Worm (Caenorhabditis elegans) whole organism, young adult: ENCODE measurements around the gene col-151.
A peak's percentile ranks its signal among the peaks of the same experiment; 100 is the strongest.

ENCODE experiments used
- B0019.2 ChIP-seq: fragments of 200-800 bp; sonication (Bioruptor generic); conservative IDR thresholded peaks from 2 replicates; pipeline ENCODE4 v1.3.6; 2022; ENCODE audit warnings: missing genetic modification reagents, missing genetic modification characterization, missing compliant biosample characterization
- B0035.1 ChIP-seq: sonication (generic microtip); optimal IDR thresholded peaks from 2 replicates; lab custom pipeline; 2016; ENCODE audit warnings: missing genetic modification characterization, mild to moderate bottlenecking, missing compliant biosample characterization, missing genotype, missing genetic modification reagents
- C17E4.6 ChIP-seq: fragments of 200-800 bp; sonication (Bioruptor generic); IDR thresholded peaks from 2 replicates; pipeline ENCODE4 v1.3.6; 2022; ENCODE audit warnings: missing genetic modification reagents, missing genetic modification characterization, missing compliant biosample characterization
- F23B12.7 ChIP-seq: sonication (generic microtip); optimal IDR thresholded peaks from 2 replicates; lab custom pipeline; 2017; ENCODE audit warnings: missing genetic modification characterization, mild to moderate bottlenecking, missing compliant biosample characterization, antibody characterized with exemption, moderate library complexity; ENCODE audit not compliant: insufficient read depth
- F33H1.4 ChIP-seq: fragments of 200-800 bp; sonication (Bioruptor generic); IDR thresholded peaks from 2 replicates; pipeline ENCODE4 v1.3.6; 2022; ENCODE audit warnings: missing genetic modification reagents, missing genetic modification characterization, missing compliant biosample characterization
- F37B4.10 ChIP-seq: fragments of 200-800 bp; sonication (Bioruptor generic); IDR thresholded peaks from 2 replicates; pipeline ENCODE4 v1.3.6; 2022; ENCODE audit warnings: missing genetic modification characterization, missing compliant biosample characterization
- K12H6.12 ChIP-seq: fragments of 200-800 bp; sonication (Bioruptor generic); optimal IDR thresholded peaks from 2 replicates; lab custom pipeline; 2018; ENCODE audit warnings: mild to moderate bottlenecking, missing genetic modification characterization, missing compliant biosample characterization
- Y95B8A.8 ChIP-seq: fragments of 200-800 bp; sonication (Bioruptor generic); IDR thresholded peaks from 2 replicates; pipeline ENCODE4 v1.3.6; 2022; ENCODE audit warnings: missing genetic modification reagents, missing genetic modification characterization, missing compliant biosample characterization
- attf-6 ChIP-seq: fragments of 200-800 bp; sonication (Bioruptor generic); IDR thresholded peaks from 2 replicates; pipeline ENCODE4 v1.3.6; 2022; ENCODE audit warnings: missing genetic modification reagents, missing genetic modification characterization, missing compliant biosample characterization
- bed-1 ChIP-seq: fragments of 200-800 bp; sonication (Bioruptor generic); IDR thresholded peaks from 2 replicates; pipeline ENCODE4 v1.3.6; 2022; ENCODE audit warnings: missing genetic modification reagents, missing genetic modification characterization, missing compliant biosample characterization
- ccch-3 ChIP-seq: fragments of 200-800 bp; sonication (Bioruptor generic); optimal IDR thresholded peaks from 2 replicates; lab custom pipeline; 2018; ENCODE audit warnings: mild to moderate bottlenecking, missing genetic modification characterization, missing compliant biosample characterization
- cebp-1 ChIP-seq, 2 experiments: fragments of 200-800 bp in 1 of 2; sonication (Bioruptor generic) in 1 of 2; sonication (generic microtip) in 1 of 2; IDR thresholded peaks in 1 of 2; optimal IDR thresholded peaks in 1 of 2; 2 replicates each; pipeline versions ENCODE4 v1.3.6 to Lab custom; 2017 to 2022; ENCODE audit warnings: missing compliant biosample characterization in 2 of 2, missing genetic modification characterization in 2 of 2, mild to moderate bottlenecking in 1 of 2, missing genetic modification reagents in 1 of 2, moderate library complexity in 1 of 2
- ceh-27 ChIP-seq: fragments of 200-800 bp; sonication (Bioruptor generic); optimal IDR thresholded peaks from 2 replicates; lab custom pipeline; 2018; ENCODE audit warnings: mild to moderate bottlenecking, missing genetic modification characterization, moderate library complexity, missing compliant biosample characterization
- ceh-40 ChIP-seq: fragments of 200-800 bp; sonication (Bioruptor generic); IDR thresholded peaks from 2 replicates; pipeline ENCODE4 v1.3.6; 2022; ENCODE audit warnings: missing genetic modification characterization, missing compliant biosample characterization
- ceh-79 ChIP-seq: sonication (generic microtip); optimal IDR thresholded peaks from 2 replicates; lab custom pipeline; 2017; ENCODE audit warnings: mild to moderate bottlenecking, missing genetic modification characterization, missing compliant biosample characterization
- die-1 ChIP-seq: sonication (generic microtip); optimal IDR thresholded peaks from 2 replicates; lab custom pipeline; 2016; ENCODE audit warnings: missing genotype, mild to moderate bottlenecking, missing genetic modification characterization, missing compliant biosample characterization
- dox-1 ChIP-seq: fragments of 200-800 bp; sonication (Bioruptor generic); IDR thresholded peaks from 2 replicates; pipeline ENCODE4 v1.3.6; 2022; ENCODE audit warnings: missing genetic modification reagents, missing genetic modification characterization, missing compliant biosample characterization
- dpff-1 ChIP-seq: sonication (generic microtip); optimal IDR thresholded peaks from 2 replicates; lab custom pipeline; 2017; ENCODE audit warnings: mild to moderate bottlenecking, missing genetic modification characterization, missing compliant biosample characterization
- dpl-1 ChIP-seq: fragments of 150-350 bp; optimal IDR thresholded peaks from 2 replicates; lab custom pipeline; 2014; ENCODE audit warnings: missing biosample characterization, missing genetic modification reagents, missing genetic modification characterization
- efl-1 ChIP-seq: fragments of 150-350 bp; optimal IDR thresholded peaks from 2 replicates; lab custom pipeline; 2014; ENCODE audit warnings: missing biosample characterization, missing genetic modification reagents, missing genetic modification characterization
- egl-18 ChIP-seq: fragments of 200-800 bp; sonication (Bioruptor generic); IDR thresholded peaks from 2 replicates; pipeline ENCODE4 v1.3.6; 2022; ENCODE audit warnings: missing genetic modification reagents, missing genetic modification characterization, missing compliant biosample characterization
- ekl-4 ChIP-seq: fragments of 200-800 bp; sonication (Bioruptor generic); IDR thresholded peaks from 2 replicates; pipeline ENCODE4 v1.3.6; 2022; ENCODE audit warnings: missing genetic modification reagents, missing genetic modification characterization, missing compliant biosample characterization
- ets-4 ChIP-seq: fragments of 200-800 bp; sonication (Bioruptor generic); optimal IDR thresholded peaks from 2 replicates; lab custom pipeline; 2018; ENCODE audit warnings: mild to moderate bottlenecking, missing genetic modification characterization, missing compliant biosample characterization
- fkh-3 ChIP-seq: sonication (generic microtip); optimal IDR thresholded peaks from 2 replicates; lab custom pipeline; 2016; ENCODE audit warnings: mild to moderate bottlenecking, missing genetic modification characterization, missing compliant biosample characterization
- hmg-1.2 ChIP-seq: fragments of 200-800 bp; sonication (Bioruptor generic); IDR thresholded peaks from 2 replicates; pipeline ENCODE4 v1.3.6; 2022; ENCODE audit warnings: missing genetic modification reagents, missing genetic modification characterization, missing compliant biosample characterization
- let-526 ChIP-seq: fragments of 200-800 bp; sonication (Bioruptor generic); IDR thresholded peaks from 2 replicates; pipeline ENCODE4 v1.3.6; 2022; ENCODE audit warnings: missing genetic modification reagents, missing genetic modification characterization, missing compliant biosample characterization
- lin-26 ChIP-seq: fragments of 200-800 bp; sonication (Bioruptor generic); IDR thresholded peaks from 2 replicates; pipeline ENCODE4 v1.3.6; 2022; ENCODE audit warnings: missing genetic modification reagents, missing genetic modification characterization, missing compliant biosample characterization
- lin-35 ChIP-seq, 3 experiments: fragments of 150-350 bp in 2 of 3; sonication (generic microtip) in 1 of 3; optimal IDR thresholded peaks; 2 replicates each; lab custom pipeline; 2014 to 2018; ENCODE audit warnings: missing biosample characterization in 3 of 3, missing genetic modification characterization in 3 of 3, missing genetic modification reagents in 3 of 3
- lin-54 ChIP-seq: fragments of 200-800 bp; sonication (Bioruptor generic); optimal IDR thresholded peaks from 2 replicates; lab custom pipeline; 2018; ENCODE audit warnings: mild to moderate bottlenecking, missing genetic modification characterization, missing compliant biosample characterization
- lsl-1 ChIP-seq: fragments of 200-800 bp; sonication (Bioruptor generic); optimal IDR thresholded peaks from 2 replicates; lab custom pipeline; 2018; ENCODE audit warnings: mild to moderate bottlenecking, missing genetic modification characterization, moderate library complexity, missing compliant biosample characterization
- mcd-1 ChIP-seq: fragments of 200-800 bp; sonication (Bioruptor generic); IDR thresholded peaks from 2 replicates; pipeline ENCODE4 v1.3.6; 2022; ENCODE audit warnings: missing genetic modification reagents, missing genetic modification characterization, missing compliant biosample characterization
- mel-28 ChIP-seq: sonication (generic microtip); optimal IDR thresholded peaks from 2 replicates; lab custom pipeline; 2016; ENCODE audit warnings: borderline replicate concordance, mild to moderate bottlenecking, missing genetic modification characterization, missing compliant biosample characterization
- nfya-2 ChIP-seq: fragments of 200-800 bp; sonication (Bioruptor generic); IDR thresholded peaks from 2 replicates; pipeline ENCODE4 v1.3.6; 2022; ENCODE audit warnings: missing genetic modification reagents, missing genetic modification characterization, missing compliant biosample characterization
- nfyb-1 ChIP-seq: fragments of 200-800 bp; sonication (Bioruptor generic); IDR thresholded peaks from 2 replicates; pipeline ENCODE4 v1.3.6; 2022; ENCODE audit warnings: missing genetic modification reagents, missing genetic modification characterization, missing compliant biosample characterization
- nhr-27 ChIP-seq: fragments of 200-800 bp; sonication (Bioruptor generic); optimal IDR thresholded peaks from 2 replicates; lab custom pipeline; 2018; ENCODE audit warnings: mild to moderate bottlenecking, missing genetic modification characterization, moderate library complexity, missing compliant biosample characterization
- nhr-90 ChIP-seq: sonication (generic microtip); optimal IDR thresholded peaks from 2 replicates; lab custom pipeline; 2016; ENCODE audit warnings: missing genotype, mild to moderate bottlenecking, missing genetic modification characterization, missing compliant biosample characterization
- pbrm-1 ChIP-seq: fragments of 200-800 bp; sonication (Bioruptor generic); IDR thresholded peaks from 2 replicates; pipeline ENCODE4 v1.3.6; 2022; ENCODE audit warnings: missing genetic modification reagents, missing genetic modification characterization, missing compliant biosample characterization
- rcor-1 ChIP-seq: fragments of 200-800 bp; sonication (Bioruptor generic); IDR thresholded peaks from 2 replicates; pipeline ENCODE4 v1.3.6; 2022; ENCODE audit warnings: missing genetic modification reagents, missing genetic modification characterization, missing compliant biosample characterization
- rec-8 ChIP-seq, 2 experiments: sonication (generic microtip); optimal IDR thresholded peaks; 2 replicates each; lab custom pipeline; 2016; ENCODE audit warnings: mild to moderate bottlenecking in 2 of 2, missing genetic modification characterization in 2 of 2, missing genetic modification reagents in 2 of 2, missing genotype in 2 of 2, missing biosample characterization in 1 of 2, missing compliant biosample characterization in 1 of 2, moderate library complexity in 1 of 2
- sea-2 ChIP-seq: fragments of 200-800 bp; sonication (Bioruptor generic); IDR thresholded peaks from 2 replicates; pipeline ENCODE4 v1.3.6; 2022; ENCODE audit warnings: missing genetic modification characterization, missing compliant biosample characterization
- snpc-3.4 ChIP-seq: sonication (generic microtip); optimal IDR thresholded peaks from 2 replicates; lab custom pipeline; 2017; ENCODE audit warnings: missing genetic modification characterization, mild to moderate bottlenecking, missing compliant biosample characterization, antibody characterized with exemption, moderate library complexity, missing genotype, missing genetic modification reagents
- snpc-4 ChIP-seq, 5 experiments: fragments of 150-350 bp in 1 of 5; sonication (generic microtip) in 4 of 5; optimal IDR thresholded peaks; 2 replicates each; lab custom pipeline; 2014 to 2018; ENCODE audit warnings: missing genetic modification characterization in 5 of 5, missing biosample characterization in 3 of 5, antibody characterized with exemption in 2 of 5, mild to moderate bottlenecking in 2 of 5, missing compliant biosample characterization in 2 of 5, missing genotype in 2 of 5, moderate library complexity in 2 of 5, missing genetic modification reagents in 1 of 5
- tbp1 ChIP-seq: fragments of 200-800 bp; sonication (Bioruptor generic); optimal IDR thresholded peaks from 2 replicates; lab custom pipeline; 2018; ENCODE audit warnings: mild to moderate bottlenecking, missing genetic modification characterization, missing compliant biosample characterization
- xnd-1 ChIP-seq: sonication (generic microtip); optimal IDR thresholded peaks from 2 replicates; lab custom pipeline; 2016; ENCODE audit warnings: missing genotype, missing genetic modification reagents, missing genetic modification characterization, missing compliant biosample characterization
- ztf-25 ChIP-seq: fragments of 200-800 bp; sonication (Bioruptor generic); IDR thresholded peaks from 2 replicates; pipeline ENCODE4 v1.3.6; 2022; ENCODE audit warnings: missing genetic modification reagents, missing genetic modification characterization, missing compliant biosample characterization
- ztf-6 ChIP-seq: fragments of 200-800 bp; sonication (Bioruptor generic); IDR thresholded peaks from 2 replicates; pipeline ENCODE4 v1.3.6; 2022; ENCODE audit warnings: missing genetic modification reagents, missing genetic modification characterization, missing compliant biosample characterization

The col-151 gene

DNA sequence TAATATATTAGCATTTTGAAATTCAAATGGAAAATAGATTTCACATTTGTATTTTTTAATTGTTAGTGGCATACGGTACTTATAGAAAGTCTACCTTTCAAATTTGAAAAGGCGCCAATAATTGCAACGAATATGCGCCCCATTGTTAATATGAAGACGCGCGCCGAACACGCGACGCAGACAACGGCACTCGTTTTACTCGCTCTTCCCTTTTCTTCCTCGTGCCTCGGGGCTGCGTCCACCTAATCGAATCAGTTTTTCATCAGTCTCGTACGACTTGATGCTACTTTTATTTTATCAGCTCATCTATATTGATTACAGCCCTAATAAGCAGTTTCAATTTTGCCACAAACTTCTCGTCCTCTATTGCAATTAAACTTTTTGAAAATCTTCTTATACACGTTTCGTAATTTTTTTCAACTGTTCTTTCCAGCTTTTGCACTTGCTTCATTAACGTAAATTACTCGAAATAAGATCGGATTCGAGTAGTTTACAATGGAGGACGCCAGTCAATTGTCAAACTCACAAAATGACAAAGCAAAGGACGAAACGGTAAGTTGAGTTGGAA, 33.1 kb downstream of the col-151 start, which contains the start of gene cash-1:
Gene cash-1 (plus strand): TSS at position 432 of the 568 bp plus-strand sequence.
- no peak for TF ChIP-seq nfya-2 (GFP tag; lab: Robert Waterston, UW)
- TF ChIP-seq mcd-1, result peak; percentile 86
- peak; percentile 50 for TF ChIP-seq ceh-27 (GFP tag; lab: Kevin White, UChicago)
- TF ChIP-seq pbrm-1 (GFP tag; lab: Robert Waterston, UW), result peak; percentile 37; the same call in 1 of the 2 replicates
- TF ChIP-seq F23B12.7, result no peak
- no peak for TF ChIP-seq ceh-40 (GFP tag; lab: Robert Waterston, UW)
- no peak for TF ChIP-seq mel-28
- peak; percentile 69 for TF ChIP-seq lsl-1
- TF ChIP-seq C17E4.6 (GFP tag; lab: Robert Waterston, UW), result no peak
- no peak for TF ChIP-seq dpff-1 (tag; lab: Kevin White, UChicago)
- TF ChIP-seq ztf-6 (GFP tag; lab: Robert Waterston, UW), result no peak
- no peak for TF ChIP-seq ccch-3 (GFP tag; lab: Kevin White, UChicago)
- peak; percentile 54 for TF ChIP-seq F33H1.4 (GFP tag; lab: Robert Waterston, UW)
- TF ChIP-seq fkh-3 (tag; lab: Kevin White, UChicago), result no peak
- TF ChIP-seq F37B4.10 (GFP tag; lab: Robert Waterston, UW), result no peak
- peak; percentile 88 for TF ChIP-seq dox-1 (GFP tag; lab: Robert Waterston, UW)
- no peak for TF ChIP-seq egl-18 (GFP tag; lab: Robert Waterston, UW)
- TF ChIP-seq cebp-1 (GFP tag; IDR thresholded peaks at IDR 0.05; lab: Robert Waterston, UW), result peak; percentile 45; the same call in 1 of the 2 replicates
- peak; percentile 58 for TF ChIP-seq cebp-1 (tag; optimal IDR thresholded peaks at IDR 0.05; lab: Kevin White, UChicago)
- TF ChIP-seq tbp1 (GFP tag; lab: Kevin White, UChicago), result peak; percentile 53
- TF ChIP-seq K12H6.12 (tag; lab: Kevin White, UChicago), result peak; percentile 36
- peak; percentile 51; the same call in 1 of the 2 replicates for TF ChIP-seq ekl-4 (GFP tag; lab: Robert Waterston, UW)
- peak; percentile 56; the same call in 1 of the 2 replicates for TF ChIP-seq Y95B8A.8 (GFP tag; lab: Robert Waterston, UW)
- 0 out of 2 replicates have a peak, but pooled peaks have one; percentile 37 for TF ChIP-seq rcor-1 (GFP tag; lab: Robert Waterston, UW)
- TF ChIP-seq nhr-27 (tag; lab: Kevin White, UChicago), result no peak
- TF ChIP-seq let-526 (GFP tag; lab: Robert Waterston, UW), result 0 out of 2 replicates have a peak, but pooled peaks have one; percentile 55
- peak in 1 of 3 experiments; percentile 42 for TF ChIP-seq lin-35 (GFP tag; optimal IDR thresholded peaks at IDR 0.05; lab: Kevin White, UChicago)
- peak; percentile 20 for TF ChIP-seq snpc-3.4 (tag; lab: Kevin White, UChicago)
- TF ChIP-seq ztf-25 (GFP tag; lab: Robert Waterston, UW), result 0 out of 2 replicates have a peak, but pooled peaks have one; percentile 36
- TF ChIP-seq attf-6 (GFP tag; lab: Robert Waterston, UW), result peak; percentile 38; the same call in 1 of the 2 replicates
- no peak for TF ChIP-seq sea-2 (GFP tag; lab: Robert Waterston, UW)
- TF ChIP-seq hmg-1.2 (GFP tag; lab: Robert Waterston, UW), result peak; percentile 52; the same call in 1 of the 2 replicates
- TF ChIP-seq snpc-4 (GFP tag; optimal IDR thresholded peaks at IDR 0.05; lab: Kevin White, UChicago), result no peak
- TF ChIP-seq snpc-4 (tag; optimal IDR thresholded peaks at IDR 0.05; lab: Kevin White, UChicago), result peak in 3 of 4 experiments; percentile 43 to 64 (median 52)
- TF ChIP-seq ceh-79, result no peak
- TF ChIP-seq rec-8 (tag; optimal IDR thresholded peaks at IDR 0.05; lab: Kevin White, UChicago), result no peak
- TF ChIP-seq ets-4 (GFP tag; lab: Kevin White, UChicago), result no peak
- peak; percentile 83 for TF ChIP-seq lin-54 (GFP tag; lab: Kevin White, UChicago)
- no peak for TF ChIP-seq nhr-90 (tag; lab: Kevin White, UChicago)
- TF ChIP-seq die-1 (tag; lab: Kevin White, UChicago), result no peak
- TF ChIP-seq nfyb-1, result peak; percentile 41; the same call in 1 of the 2 replicates
- no peak for TF ChIP-seq B0035.1 (tag; lab: Kevin White, UChicago)
- TF ChIP-seq B0019.2, result no peak
- TF ChIP-seq lin-26 (GFP tag; lab: Robert Waterston, UW), result peak; percentile 54
- TF ChIP-seq dpl-1 (GFP tag; lab: Kevin White, UChicago), result peak; percentile 68
- peak; percentile 43 for TF ChIP-seq xnd-1 (tag; lab: Kevin White, UChicago)
- peak; percentile 75 for TF ChIP-seq efl-1 (GFP tag; lab: Kevin White, UChicago)
- TF ChIP-seq bed-1 (GFP tag; lab: Robert Waterston, UW), result no peak
